Fruit fly (Drosophila melanogaster) whole organism, embryonic: Measurements from ENCODE around the gene CG8891.
A peak's percentile ranks its signal among the peaks of the same experiment; 100 is the strongest.

ENCODE experiments used
- Atf3 ChIP-seq: fragments of 200-800 bp; sonication (Bioruptor generic); optimal IDR thresholded peaks from 3 replicates; lab custom pipeline; 2016; ENCODE audit warnings: missing biosample characterization, missing genetic modification characterization
- Atf6 ChIP-seq: fragments of 200-800 bp; sonication (Bioruptor generic); IDR thresholded peaks from 2 replicates; pipeline ENCODE4 v1.3.6; 2022; ENCODE audit warnings: missing biosample characterization, missing genetic modification characterization
- C15 ChIP-seq: fragments of 200-800 bp; sonication (Bioruptor generic); IDR thresholded peaks from 3 replicates; pipeline ENCODE4 v1.3.6; 2022; ENCODE audit warnings: missing biosample characterization, missing genetic modification characterization
- CG10366 ChIP-seq: fragments of 200-800 bp; sonication (Bioruptor generic); IDR thresholded peaks from 2 replicates; pipeline ENCODE4 v1.3.6; 2022; ENCODE audit warnings: missing biosample characterization, missing genetic modification characterization
- CG10431 ChIP-seq: fragments of 200-800 bp; sonication (Bioruptor generic); optimal IDR thresholded peaks from 3 replicates; lab custom pipeline; 2018; ENCODE audit warnings: missing biosample characterization, mild to moderate bottlenecking, missing genetic modification characterization
- CG11093 ChIP-seq: fragments of 200-800 bp; sonication (Bioruptor generic); IDR thresholded peaks from 3 replicates; pipeline ENCODE4 v1.3.6; 2022; ENCODE audit warnings: missing biosample characterization, missing genetic modification characterization
- CG12236 ChIP-seq: fragments of 200-800 bp; sonication (Bioruptor generic); optimal IDR thresholded peaks from 2 replicates; lab custom pipeline; 2016; ENCODE audit warnings: missing biosample characterization, missing genetic modification characterization
- CG14860 ChIP-seq: fragments of 200-800 bp; sonication (Bioruptor generic); IDR thresholded peaks from 3 replicates; pipeline ENCODE4 v1.3.6; 2022; ENCODE audit warnings: missing biosample characterization, missing genetic modification characterization; ENCODE audit not compliant: partially characterized antibody
- CG15269 ChIP-seq: fragments of 200-800 bp; sonication (Bioruptor generic); optimal IDR thresholded peaks from 2 replicates; lab custom pipeline; 2018; ENCODE audit warnings: missing biosample characterization, mild to moderate bottlenecking, missing genetic modification characterization, moderate library complexity
- CG1529 ChIP-seq: fragments of 200-800 bp; sonication (Bioruptor generic); optimal IDR thresholded peaks from 3 replicates; lab custom pipeline; 2018; ENCODE audit warnings: missing biosample characterization, missing genetic modification characterization
- CG15601 ChIP-seq: fragments of 200-800 bp; sonication (Bioruptor generic); optimal IDR thresholded peaks from 3 replicates; lab custom pipeline; 2019; ENCODE audit warnings: missing biosample characterization, mild to moderate bottlenecking, missing genetic modification characterization, moderate library complexity
- CG16815 ChIP-seq: fragments of 200-800 bp; sonication (Bioruptor generic); optimal IDR thresholded peaks from 3 replicates; lab custom pipeline; 2017; ENCODE audit warnings: missing biosample characterization, mild to moderate bottlenecking, missing genetic modification characterization
- CG16863 ChIP-seq: fragments of 200-800 bp; sonication (Bioruptor generic); optimal IDR thresholded peaks from 3 replicates; lab custom pipeline; 2016; ENCODE audit warnings: missing biosample characterization, missing genetic modification characterization
- CG17568 ChIP-seq: fragments of 200-800 bp; sonication (Bioruptor generic); optimal IDR thresholded peaks from 2 replicates; lab custom pipeline; 2018; ENCODE audit warnings: missing biosample characterization, mild to moderate bottlenecking, missing genetic modification characterization, moderate library complexity
- CG18011 ChIP-seq: fragments of 200-800 bp; sonication (Bioruptor generic); optimal IDR thresholded peaks from 2 replicates; lab custom pipeline; 2017; ENCODE audit warnings: missing biosample characterization, missing genetic modification characterization, mild to moderate bottlenecking, moderate library complexity, missing genotype
- CG2712 ChIP-seq: fragments of 200-800 bp; optimal IDR thresholded peaks from 3 replicates; lab custom pipeline; 2019; ENCODE audit warnings: missing biosample characterization, mild to moderate bottlenecking, missing genetic modification characterization, moderate library complexity
- CG2875 ChIP-seq: fragments of 200-800 bp; sonication (Bioruptor generic); optimal IDR thresholded peaks from 2 replicates; lab custom pipeline; 2017; ENCODE audit warnings: missing biosample characterization, mild to moderate bottlenecking, missing genetic modification characterization, missing genetic modification reagents
- CG34422 ChIP-seq: fragments of 200-800 bp; sonication (Bioruptor generic); IDR thresholded peaks from 3 replicates; pipeline ENCODE4 v1.3.6; 2022; ENCODE audit warnings: missing biosample characterization, missing genetic modification characterization
- CG5180 ChIP-seq: fragments of 200-800 bp; sonication (Bioruptor generic); optimal IDR thresholded peaks from 3 replicates; lab custom pipeline; 2017; ENCODE audit warnings: missing biosample characterization, missing genetic modification characterization, mild to moderate bottlenecking, moderate library complexity, missing genetic modification reagents
- CG6683 ChIP-seq: fragments of 200-800 bp; sonication (Bioruptor generic); optimal IDR thresholded peaks from 2 replicates; lab custom pipeline; 2017; ENCODE audit warnings: missing biosample characterization, mild to moderate bottlenecking, missing genetic modification characterization, missing genetic modification reagents
- CG7987 ChIP-seq: fragments of 200-800 bp; sonication (Bioruptor generic); optimal IDR thresholded peaks from 2 replicates; lab custom pipeline; 2018; ENCODE audit warnings: missing biosample characterization, mild to moderate bottlenecking, missing genetic modification characterization, moderate library complexity
- CG8944 ChIP-seq: fragments of 200-800 bp; sonication (Bioruptor generic); optimal IDR thresholded peaks from 3 replicates; lab custom pipeline; 2016; ENCODE audit warnings: missing biosample characterization, missing genetic modification characterization
- CG9437 ChIP-seq: fragments of 200-800 bp; sonication (Bioruptor generic); optimal IDR thresholded peaks from 2 replicates; lab custom pipeline; 2018; ENCODE audit warnings: missing biosample characterization, mild to moderate bottlenecking, missing genetic modification characterization
- Dfd ChIP-seq, 2 experiments: fragments of >200 bp; optimal IDR thresholded peaks; 2 replicates each; lab custom pipeline; 2017; ENCODE audit warnings: missing biosample characterization in 2 of 2, missing genetic modification characterization in 2 of 2
- ERR ChIP-seq: fragments of 200-800 bp; sonication (Bioruptor generic); optimal IDR thresholded peaks from 2 replicates; lab custom pipeline; 2016; ENCODE audit warnings: missing biosample characterization, missing genetic modification characterization
- Ets65A ChIP-seq: fragments of 200-800 bp; sonication (Bioruptor generic); peaks from one replicate; lab custom pipeline; 2016; ENCODE audit warnings: missing biosample characterization, missing genetic modification characterization
- Kr ChIP-seq: fragments of 200-800 bp; sonication (Bioruptor generic); optimal IDR thresholded peaks from 2 replicates; lab custom pipeline; 2017; ENCODE audit warnings: missing biosample characterization, mild to moderate bottlenecking, missing genetic modification characterization
- Mes4 ChIP-seq: fragments of 200-800 bp; sonication (Bioruptor generic); optimal IDR thresholded peaks from 2 replicates; lab custom pipeline; 2016; ENCODE audit warnings: missing biosample characterization, missing genetic modification characterization
- Myb ChIP-seq: fragments of 200-800 bp; sonication (Bioruptor generic); optimal IDR thresholded peaks from 2 replicates; lab custom pipeline; 2016; ENCODE audit warnings: missing biosample characterization, missing genetic modification characterization
- NC2α ChIP-seq: fragments of 200-800 bp; sonication (Bioruptor generic); optimal IDR thresholded peaks from 2 replicates; lab custom pipeline; 2016; ENCODE audit warnings: missing biosample characterization, missing genetic modification characterization
- Nf-YB ChIP-seq: fragments of 200-800 bp; sonication (Bioruptor generic); optimal IDR thresholded peaks from 3 replicates; lab custom pipeline; 2019; ENCODE audit warnings: missing biosample characterization, mild to moderate bottlenecking, missing genetic modification characterization, moderate library complexity
- Sox102F ChIP-seq: fragments of 200-800 bp; sonication (Bioruptor generic); optimal IDR thresholded peaks from 2 replicates; lab custom pipeline; 2018; ENCODE audit warnings: missing biosample characterization, mild to moderate bottlenecking, missing genetic modification characterization, moderate library complexity
- Sry-δ ChIP-seq: fragments of 200-800 bp; sonication (Bioruptor generic); optimal IDR thresholded peaks from 2 replicates; lab custom pipeline; 2016; ENCODE audit warnings: missing biosample characterization, missing genetic modification characterization
- Trl ChIP-seq, 3 experiments: fragments of >200 bp in 2 of 3; fragments of 200-800 bp in 1 of 3; sonication (Bioruptor generic) in 1 of 3; optimal IDR thresholded peaks; 2 replicates in 1 of 3; 3 replicates in 2 of 3; lab custom pipeline; 2016 to 2017; ENCODE audit warnings: missing biosample characterization in 1 of 3, missing genetic modification characterization in 1 of 3
- aop ChIP-seq: fragments of 200-800 bp; sonication (Bioruptor generic); IDR thresholded peaks from 2 replicates; pipeline ENCODE4 v1.3.6; 2022; ENCODE audit warnings: missing biosample characterization, missing genetic modification characterization
- chm ChIP-seq: fragments of 200-800 bp; sonication (Bioruptor generic); IDR thresholded peaks from 2 replicates; pipeline ENCODE4 v1.3.6; 2022; ENCODE audit warnings: missing biosample characterization, missing genetic modification characterization
- dm ChIP-seq: fragments of 200-800 bp; sonication (Bioruptor generic); optimal IDR thresholded peaks from 3 replicates; lab custom pipeline; 2016; ENCODE audit warnings: missing biosample characterization, missing genetic modification characterization
- dysf ChIP-seq: fragments of 200-800 bp; sonication (Bioruptor generic); IDR thresholded peaks from 3 replicates; pipeline ENCODE4 v1.3.6; 2022; ENCODE audit warnings: missing biosample characterization, missing genetic modification characterization
- emc ChIP-seq: fragments of 200-800 bp; sonication (Bioruptor generic); optimal IDR thresholded peaks from 2 replicates; lab custom pipeline; 2016; ENCODE audit warnings: missing biosample characterization, missing genetic modification characterization
- fd64A ChIP-seq: fragments of 200-800 bp; sonication (Bioruptor generic); optimal IDR thresholded peaks from 3 replicates; lab custom pipeline; 2018; ENCODE audit warnings: missing biosample characterization, mild to moderate bottlenecking, missing genetic modification characterization
- pum ChIP-seq: fragments of 200-800 bp; sonication (Bioruptor generic); optimal IDR thresholded peaks from 2 replicates; lab custom pipeline; 2016; ENCODE audit warnings: missing biosample characterization, missing genetic modification characterization
- sc ChIP-seq, 3 experiments: fragments of >200 bp in 2 of 3; fragments of 200-800 bp in 1 of 3; sonication (Bioruptor generic) in 1 of 3; optimal IDR thresholded peaks; 2 replicates in 2 of 3; 3 replicates in 1 of 3; lab custom pipeline; 2017; ENCODE audit warnings: mild to moderate bottlenecking in 1 of 3, missing biosample characterization in 1 of 3, missing genetic modification characterization in 1 of 3, missing genetic modification reagents in 1 of 3
- schlank ChIP-seq: fragments of 200-800 bp; sonication (Bioruptor generic); optimal IDR thresholded peaks from 2 replicates; lab custom pipeline; 2018; ENCODE audit warnings: missing biosample characterization, mild to moderate bottlenecking, missing genetic modification characterization
- slbo ChIP-seq: fragments of 200-800 bp; sonication (Bioruptor generic); IDR thresholded peaks from 2 replicates; pipeline ENCODE4 v1.3.6; 2022; ENCODE audit warnings: missing biosample characterization, missing genetic modification characterization
- sna ChIP-seq: fragments of 200-800 bp; sonication (Bioruptor generic); IDR thresholded peaks from 2 replicates; pipeline ENCODE4 v1.3.6; 2022; ENCODE audit warnings: missing biosample characterization, missing genetic modification characterization; ENCODE audit not compliant: partially characterized antibody
- so ChIP-seq: fragments of 200-800 bp; sonication (Bioruptor generic); IDR thresholded peaks from 3 replicates; pipeline ENCODE4 v1.3.6; 2022; ENCODE audit warnings: missing biosample characterization, missing genetic modification characterization
- sug ChIP-seq: fragments of 200-800 bp; optimal IDR thresholded peaks from 2 replicates; lab custom pipeline; 2019; ENCODE audit warnings: missing biosample characterization, mild to moderate bottlenecking, missing genetic modification characterization, moderate library complexity
- tx ChIP-seq: fragments of 200-800 bp; sonication (Bioruptor generic); optimal IDR thresholded peaks from 2 replicates; lab custom pipeline; 2016; ENCODE audit warnings: missing biosample characterization, missing genetic modification characterization
- yki ChIP-seq: fragments of >200 bp; optimal IDR thresholded peaks from 3 replicates; lab custom pipeline; 2018
- z ChIP-seq: fragments of 200-800 bp; sonication (Bioruptor generic); IDR thresholded peaks from 3 replicates; pipeline ENCODE4 v1.3.6; 2022; ENCODE audit warnings: missing biosample characterization, missing genetic modification characterization

CG8891 gene

DNA sequence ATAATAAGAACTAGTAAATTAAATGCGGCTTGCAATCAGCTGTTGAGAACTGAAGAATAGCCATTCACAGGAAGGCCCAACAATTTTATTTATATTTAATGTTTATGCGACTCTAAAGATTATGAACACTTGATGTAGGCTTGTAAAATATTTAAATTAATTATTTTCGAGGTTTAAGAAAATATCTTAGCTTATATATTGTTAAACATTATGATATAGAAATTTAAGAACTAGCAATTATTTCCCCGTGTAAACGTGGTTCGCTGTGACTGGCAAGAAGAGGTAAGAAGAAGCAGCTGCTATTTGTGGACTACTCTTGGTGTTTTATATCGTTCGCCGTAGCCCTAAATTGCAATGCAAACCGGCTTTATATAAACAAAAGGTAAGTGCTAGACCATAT lies 33.9 kb downstream of the CG8891 start, which contains the start of the genes mRpL24 and betaggt-I:
mRpL24 (minus strand) TSS at position 62 of the 400 bp plus-strand sequence.
betaggt-I (plus strand) TSS at position 280 of the 400 bp plus-strand sequence.
- TF ChIP-seq CG15269 (tag; lab: Kevin White, UChicago) (peak; percentile 97), sna (GFP tag; lab: Robert Waterston, UW) (0 out of 2 replicates have a peak, but pooled peaks have one; percentile 19), sug (tag; lab: Kevin White, UChicago) (peak; percentile 96), CG1529 (peak; percentile 89), CG14860 (GFP tag; lab: Robert Waterston, UW) (0 out of 3 replicates have a peak, but pooled peaks have one; percentile 7), CG16815 (GFP tag; lab: Kevin White, UChicago) (peak; percentile 92), Sox102F (GFP tag; lab: Kevin White, UChicago) (peak; percentile 98), CG11093 (GFP tag; lab: Robert Waterston, UW) (peak; percentile 94), CG34422 (GFP tag; lab: Robert Waterston, UW) (peak; percentile 98), dysf (GFP tag; lab: Robert Waterston, UW) (peak; percentile 97), sc (optimal IDR thresholded peaks at IDR 0.05; lab: Kevin White, UChicago) (no peak), sc (GFP tag; optimal IDR thresholded peaks at IDR 0.05; lab: Kevin White, UChicago) (peak; percentile 83), Ets65A (GFP tag; lab: Kevin White, UChicago) (peak; percentile 94), pum (peak; percentile 80), Trl (optimal IDR thresholded peaks at IDR 0.05; lab: Kevin White, UChicago) (no peak), Trl (GFP tag; optimal IDR thresholded peaks at IDR 0.05; lab: Kevin White, UChicago) (peak; percentile 74), so (GFP tag; lab: Robert Waterston, UW) (peak; percentile 94), CG2875 (GFP tag; lab: Kevin White, UChicago) (peak; percentile 80), NC2α (GFP tag; lab: Kevin White, UChicago) (peak; percentile 50), Myb (GFP tag; lab: Kevin White, UChicago) (peak; percentile 50), C15 (GFP tag; lab: Robert Waterston, UW) (peak; percentile 70; the same call in 1 of the 3 replicates), Atf3 (GFP tag; lab: Kevin White, UChicago) (peak; percentile 69), Kr (GFP tag; lab: Kevin White, UChicago) (no peak), CG9437 (GFP tag; lab: Kevin White, UChicago) (peak; percentile 87), emc (peak; percentile 45), CG17568 (GFP tag; lab: Kevin White, UChicago) (no peak), aop (GFP tag; lab: Robert Waterston, UW) (peak; percentile 87), chm (GFP tag; lab: Robert Waterston, UW) (peak; percentile 94), dm (GFP tag; lab: Kevin White, UChicago) (peak; percentile 67), tx (GFP tag; lab: Kevin White, UChicago) (peak; percentile 74), Sry-δ (GFP tag; lab: Kevin White, UChicago) (peak; percentile 33), fd64A (GFP tag; lab: Kevin White, UChicago) (peak; percentile 53), CG6683 (GFP tag; lab: Kevin White, UChicago) (peak; percentile 90), Nf-YB (GFP tag; lab: Kevin White, UChicago) (peak; percentile 86), z (GFP tag; lab: Robert Waterston, UW) (peak; percentile 65; the same call in 2 of the 3 replicates), CG15601 (tag; lab: Kevin White, UChicago) (peak; percentile 96), CG18011 (GFP tag; lab: Kevin White, UChicago) (peak; percentile 85), Mes4 (GFP tag; lab: Kevin White, UChicago) (peak; percentile 38), schlank (peak; percentile 86), slbo (GFP tag; lab: Robert Waterston, UW) (peak; percentile 97), ERR (GFP tag; lab: Kevin White, UChicago) (peak; percentile 59), CG5180 (peak; percentile 78), CG10431 (GFP tag; lab: Kevin White, UChicago) (peak; percentile 76), CG12236 (peak; percentile 50), CG7987 (GFP tag; lab: Kevin White, UChicago) (peak; percentile 91), CG10366 (GFP tag; lab: Robert Waterston, UW) (peak; percentile 97), Atf6 (GFP tag; lab: Robert Waterston, UW) (peak; percentile 96), CG2712 (tag; lab: Kevin White, UChicago) (peak; percentile 98), CG16863 (GFP tag; lab: Kevin White, UChicago) (peak; percentile 80), yki (peak; percentile 56), Dfd (GFP tag; optimal IDR thresholded peaks at IDR 0.05; lab: Kevin White, UChicago) (no peak), CG8944 (GFP tag; lab: Kevin White, UChicago) (peak; percentile 75)
